Worm (Caenorhabditis elegans) whole organism, late embryonic: ENCODE data around the gene ZK262.9.

Source experiments
- elt-4 ChIP-seq: sonication (generic microtip); optimal IDR thresholded peaks from 2 replicates; lab custom pipeline; 2016; ENCODE audit warnings: missing genetic modification characterization, missing compliant biosample characterization
- hlh-13 ChIP-seq: fragments of 200-800 bp; sonication (Bioruptor generic); optimal IDR thresholded peaks from 2 replicates; lab custom pipeline; 2018; ENCODE audit warnings: mild to moderate bottlenecking, missing genetic modification characterization, missing compliant biosample characterization

DNA sequence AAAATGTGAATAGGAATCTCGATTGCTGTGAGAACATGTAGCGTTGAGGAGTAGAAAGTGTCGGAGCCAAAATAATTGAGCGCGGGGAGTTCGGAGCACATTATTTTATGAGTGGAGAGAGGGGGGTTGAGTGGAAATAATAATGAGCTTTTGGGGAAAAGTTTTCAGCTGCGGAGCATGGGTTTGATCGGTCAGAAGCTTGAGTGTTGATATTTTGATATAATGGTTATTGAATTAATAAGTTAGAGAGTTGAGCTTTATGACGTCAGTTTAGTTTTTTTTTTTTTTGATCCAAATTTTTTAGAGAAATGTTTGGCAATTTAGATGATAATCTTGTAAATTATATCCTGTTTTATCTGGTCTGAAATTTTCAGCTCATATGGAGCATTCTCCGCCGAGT lies 40.7 kb downstream of the ZK262.9 start, which contains the start of gene srh-178:
- TF ChIP-seq hlh-13 (no peak), elt-4 (tag; lab: Kevin White, UChicago) (no peak)
